Fruit fly (Drosophila melanogaster) whole organism, embryonic: ENCODE data around the gene sing.

Experiments used
- Ada2b ChIP-seq: fragments of 200-800 bp; sonication (Bioruptor generic); IDR thresholded peaks from 2 replicates; pipeline ENCODE4 v1.3.6; 2022; ENCODE audit warnings: missing biosample characterization, missing genetic modification characterization
- B-H1 ChIP-seq: fragments of 200-800 bp; sonication (Bioruptor generic); IDR thresholded peaks from 3 replicates; pipeline ENCODE4 v1.3.6; 2022; ENCODE audit warnings: missing biosample characterization, missing genetic modification characterization
- CG10209 ChIP-seq: fragments of 200-800 bp; sonication (Bioruptor generic); optimal IDR thresholded peaks from 3 replicates; lab custom pipeline; 2017; ENCODE audit warnings: missing biosample characterization, mild to moderate bottlenecking, missing genetic modification characterization, missing genetic modification reagents
- CG10274 ChIP-seq: fragments of 200-800 bp; sonication (Bioruptor generic); optimal IDR thresholded peaks from 3 replicates; lab custom pipeline; 2017; ENCODE audit warnings: missing biosample characterization, mild to moderate bottlenecking, missing genetic modification characterization
- CG10366 ChIP-seq: fragments of 200-800 bp; sonication (Bioruptor generic); IDR thresholded peaks from 2 replicates; pipeline ENCODE4 v1.3.6; 2022; ENCODE audit warnings: missing biosample characterization, missing genetic modification characterization
- CG10431 ChIP-seq: fragments of 200-800 bp; sonication (Bioruptor generic); optimal IDR thresholded peaks from 3 replicates; lab custom pipeline; 2018; ENCODE audit warnings: missing biosample characterization, mild to moderate bottlenecking, missing genetic modification characterization
- CG10959 ChIP-seq: fragments of 200-800 bp; sonication (Bioruptor generic); IDR thresholded peaks from 2 replicates; pipeline ENCODE4 v1.3.6; 2022; ENCODE audit warnings: missing biosample characterization, missing genetic modification characterization
- CG11247 ChIP-seq: fragments of 200-800 bp; sonication (Bioruptor generic); IDR thresholded peaks from 2 replicates; pipeline ENCODE4 v1.3.6; 2022; ENCODE audit warnings: missing biosample characterization, missing genetic modification characterization
- CG11696 ChIP-seq: fragments of 200-800 bp; sonication (Bioruptor generic); IDR thresholded peaks from 2 replicates; pipeline ENCODE4 v1.3.6; 2022; ENCODE audit warnings: missing biosample characterization, missing genetic modification characterization
- CG12104 ChIP-seq: fragments of 200-800 bp; sonication (Bioruptor generic); optimal IDR thresholded peaks from 3 replicates; lab custom pipeline; 2016; ENCODE audit warnings: missing biosample characterization, missing genetic modification characterization
- CG12219 ChIP-seq: fragments of 200-800 bp; sonication (Bioruptor generic); optimal IDR thresholded peaks from 3 replicates; lab custom pipeline; 2018; ENCODE audit warnings: missing biosample characterization, mild to moderate bottlenecking, missing genetic modification characterization
- CG15514 ChIP-seq: fragments of 200-800 bp; sonication (Bioruptor generic); optimal IDR thresholded peaks from 3 replicates; lab custom pipeline; 2017; ENCODE audit warnings: missing biosample characterization, missing genetic modification characterization, mild to moderate bottlenecking, moderate library complexity, missing genetic modification reagents
- CG16813 ChIP-seq: fragments of 200-800 bp; sonication (Bioruptor generic); IDR thresholded peaks from 3 replicates; pipeline ENCODE4 v1.3.6; 2022; ENCODE audit warnings: missing biosample characterization, missing genetic modification characterization; ENCODE audit not compliant: partially characterized antibody
- CG18262 ChIP-seq: fragments of 200-800 bp; optimal IDR thresholded peaks from 3 replicates; lab custom pipeline; 2019; ENCODE audit warnings: missing biosample characterization, mild to moderate bottlenecking, missing genetic modification characterization, moderate library complexity
- CG2202 ChIP-seq: fragments of 200-800 bp; sonication (Bioruptor generic); optimal IDR thresholded peaks from 2 replicates; lab custom pipeline; 2018; ENCODE audit warnings: missing biosample characterization, mild to moderate bottlenecking, missing genetic modification characterization
- CG2678 ChIP-seq: fragments of 200-800 bp; sonication (Bioruptor generic); optimal IDR thresholded peaks from 3 replicates; lab custom pipeline; 2019; ENCODE audit warnings: missing biosample characterization, mild to moderate bottlenecking, missing genetic modification characterization, moderate library complexity
- CG31441 ChIP-seq: fragments of 200-800 bp; sonication (Bioruptor generic); IDR thresholded peaks from 2 replicates; pipeline ENCODE4 v1.3.6; 2022; ENCODE audit warnings: missing biosample characterization, missing genetic modification characterization
- CG32767 ChIP-seq: fragments of 200-800 bp; sonication (Bioruptor generic); IDR thresholded peaks from 2 replicates; pipeline ENCODE4 v1.3.6; 2022; ENCODE audit warnings: missing biosample characterization, missing genetic modification characterization
- CG4730 ChIP-seq: fragments of 200-800 bp; sonication (Bioruptor generic); IDR thresholded peaks from 2 replicates; pipeline ENCODE4 v1.3.6; 2022; ENCODE audit warnings: missing biosample characterization, missing genetic modification characterization
- CG5953 ChIP-seq: fragments of 200-800 bp; sonication (Bioruptor generic); IDR thresholded peaks from 2 replicates; pipeline ENCODE4 v1.3.6; 2022; ENCODE audit warnings: missing biosample characterization, missing genetic modification characterization
- CG6791 ChIP-seq: fragments of 200-800 bp; sonication (Bioruptor generic); IDR thresholded peaks from 3 replicates; pipeline ENCODE4 v1.3.6; 2022; ENCODE audit warnings: missing biosample characterization, missing genetic modification characterization; ENCODE audit not compliant: partially characterized antibody
- CG9609 ChIP-seq: fragments of 200-800 bp; sonication (Bioruptor generic); optimal IDR thresholded peaks from 3 replicates; lab custom pipeline; 2016; ENCODE audit warnings: missing biosample characterization, missing genetic modification characterization
- CG9797 ChIP-seq: fragments of 200-800 bp; sonication (Bioruptor generic); optimal IDR thresholded peaks from 3 replicates; lab custom pipeline; 2018; ENCODE audit warnings: missing biosample characterization, mild to moderate bottlenecking, missing genetic modification characterization
- Drgx ChIP-seq: fragments of 200-800 bp; sonication (Bioruptor generic); IDR thresholded peaks from 2 replicates; pipeline ENCODE4 v1.3.6; 2022; ENCODE audit warnings: missing biosample characterization, missing genetic modification characterization
- Elba2 ChIP-seq: fragments of 200-800 bp; sonication (Bioruptor generic); optimal IDR thresholded peaks from 3 replicates; lab custom pipeline; 2016; ENCODE audit warnings: missing biosample characterization, missing genetic modification characterization
- Ets65A ChIP-seq: fragments of 200-800 bp; sonication (Bioruptor generic); peaks from one replicate; lab custom pipeline; 2016; ENCODE audit warnings: missing biosample characterization, missing genetic modification characterization
- Fer3 ChIP-seq: fragments of 200-800 bp; sonication (Bioruptor generic); optimal IDR thresholded peaks from 2 replicates; lab custom pipeline; 2018; ENCODE audit warnings: missing biosample characterization, mild to moderate bottlenecking, missing genetic modification characterization, moderate library complexity
- HLH54F ChIP-seq: fragments of 200-800 bp; sonication (Bioruptor generic); optimal IDR thresholded peaks from 3 replicates; lab custom pipeline; 2016; ENCODE audit warnings: missing biosample characterization, missing genetic modification characterization
- Hr39 ChIP-seq: fragments of >200 bp; optimal IDR thresholded peaks from 2 replicates; lab custom pipeline; 2017
- Lim3 ChIP-seq: fragments of 200-800 bp; sonication (Bioruptor generic); IDR thresholded peaks from 2 replicates; pipeline ENCODE4 v1.3.6; 2022; ENCODE audit warnings: missing biosample characterization, missing genetic modification characterization
- NC2α ChIP-seq: fragments of 200-800 bp; sonication (Bioruptor generic); optimal IDR thresholded peaks from 2 replicates; lab custom pipeline; 2016; ENCODE audit warnings: missing biosample characterization, missing genetic modification characterization
- Trl ChIP-seq, 3 experiments: fragments of >200 bp in 2 of 3; fragments of 200-800 bp in 1 of 3; sonication (Bioruptor generic) in 1 of 3; optimal IDR thresholded peaks; 2 replicates in 1 of 3; 3 replicates in 2 of 3; lab custom pipeline; 2016 to 2017; ENCODE audit warnings: missing biosample characterization in 1 of 3, missing genetic modification characterization in 1 of 3
- ase ChIP-seq: fragments of 200-800 bp; sonication (Bioruptor generic); IDR thresholded peaks from 3 replicates; pipeline ENCODE4 v1.3.6; 2022; ENCODE audit warnings: missing biosample characterization, missing genetic modification characterization
- bab2 ChIP-seq: fragments of 200-800 bp; sonication (Bioruptor generic); optimal IDR thresholded peaks from 2 replicates; lab custom pipeline; 2016; ENCODE audit warnings: missing biosample characterization, missing genetic modification characterization
- bsh ChIP-seq, 2 experiments: fragments of 200-800 bp; sonication (Bioruptor generic); optimal IDR thresholded peaks; 2 replicates each; lab custom pipeline; 2017 to 2018; ENCODE audit warnings: mild to moderate bottlenecking in 2 of 2, missing biosample characterization in 2 of 2, missing genetic modification characterization in 2 of 2, moderate library complexity in 1 of 2
- btn ChIP-seq: fragments of 200-800 bp; sonication (Bioruptor generic); optimal IDR thresholded peaks from 2 replicates; lab custom pipeline; 2016; ENCODE audit warnings: missing biosample characterization, missing genetic modification characterization
- danr ChIP-seq: fragments of 200-800 bp; sonication (Bioruptor generic); IDR thresholded peaks from 2 replicates; pipeline ENCODE4 v1.3.6; 2022; ENCODE audit warnings: missing biosample characterization, missing genetic modification characterization
- gcm2 ChIP-seq: fragments of 200-800 bp; sonication (Bioruptor generic); optimal IDR thresholded peaks from 2 replicates; lab custom pipeline; 2016; ENCODE audit warnings: missing biosample characterization, missing genetic modification characterization
- gem ChIP-seq: fragments of 200-800 bp; sonication (Bioruptor generic); optimal IDR thresholded peaks from 2 replicates; lab custom pipeline; 2019; ENCODE audit warnings: missing biosample characterization, mild to moderate bottlenecking, missing genetic modification characterization, moderate library complexity
- gfzf ChIP-seq: fragments of 200-800 bp; sonication (Bioruptor generic); optimal IDR thresholded peaks from 2 replicates; lab custom pipeline; 2016; ENCODE audit warnings: missing biosample characterization, mild to moderate bottlenecking, missing genetic modification characterization, moderate library complexity
- hb ChIP-seq: fragments of 200-800 bp; sonication (Bioruptor generic); IDR thresholded peaks from 3 replicates; pipeline ENCODE4 v1.3.6; 2022; ENCODE audit warnings: missing biosample characterization, missing genetic modification characterization; ENCODE audit not compliant: partially characterized antibody
- hkb ChIP-seq, 2 experiments: fragments of 200-800 bp in 1 of 2; fragments of >200 bp in 1 of 2; sonication (Bioruptor generic) in 1 of 2; IDR thresholded peaks in 1 of 2; optimal IDR thresholded peaks in 1 of 2; 2 replicates each; pipeline versions ENCODE4 v1.3.6 to Lab custom; 2017 to 2022; ENCODE audit warnings: missing biosample characterization in 1 of 2, missing genetic modification characterization in 1 of 2
- maf-S ChIP-seq: fragments of 200-800 bp; sonication (Bioruptor generic); optimal IDR thresholded peaks from 2 replicates; lab custom pipeline; 2016; ENCODE audit warnings: missing biosample characterization, missing genetic modification characterization
- prd ChIP-seq, 3 experiments: fragments of >200 bp in 2 of 3; fragments of 200-800 bp in 1 of 3; sonication (Bioruptor generic) in 1 of 3; optimal IDR thresholded peaks in 2 of 3; IDR thresholded peaks in 1 of 3; 2 replicates in 2 of 3; 3 replicates in 1 of 3; pipeline versions ENCODE4 v1.3.6 to Lab custom; 2017 to 2022; ENCODE audit warnings: missing biosample characterization in 1 of 3, missing genetic modification characterization in 1 of 3
- schlank ChIP-seq: fragments of 200-800 bp; sonication (Bioruptor generic); optimal IDR thresholded peaks from 2 replicates; lab custom pipeline; 2018; ENCODE audit warnings: missing biosample characterization, mild to moderate bottlenecking, missing genetic modification characterization
- scrt ChIP-seq: fragments of 200-800 bp; sonication (Bioruptor generic); optimal IDR thresholded peaks from 2 replicates; lab custom pipeline; 2018; ENCODE audit warnings: missing biosample characterization, mild to moderate bottlenecking, missing genetic modification characterization, moderate library complexity
- so ChIP-seq: fragments of 200-800 bp; sonication (Bioruptor generic); IDR thresholded peaks from 3 replicates; pipeline ENCODE4 v1.3.6; 2022; ENCODE audit warnings: missing biosample characterization, missing genetic modification characterization
- sob ChIP-seq: fragments of 200-800 bp; sonication (Bioruptor generic); IDR thresholded peaks from 2 replicates; pipeline ENCODE4 v1.3.6; 2022; ENCODE audit warnings: missing biosample characterization, missing genetic modification characterization
- tll ChIP-seq, 2 experiments: fragments of 200-800 bp in 1 of 2; fragments of >200 bp in 1 of 2; sonication (Bioruptor generic) in 1 of 2; optimal IDR thresholded peaks; 2 replicates each; lab custom pipeline; 2017 to 2019; ENCODE audit warnings: missing biosample characterization in 2 of 2, missing genetic modification characterization in 2 of 2, mild to moderate bottlenecking in 1 of 2, moderate library complexity in 1 of 2

sing gene

dm6 chrX:16644535-16645131 is 34.5 kb upstream of the sing start (continued):
- TF ChIP-seq Ada2b (GFP tag; lab: Robert Waterston, UW) (no peak), gcm2 (GFP tag; lab: Kevin White, UChicago) (no peak), danr (GFP tag; lab: Robert Waterston, UW) (no peak), CG9797 (GFP tag; lab: Kevin White, UChicago) (no peak), CG15514 (GFP tag; lab: Kevin White, UChicago) (no peak), hkb (optimal IDR thresholded peaks at IDR 0.05; lab: Kevin White, UChicago) (no peak), hkb (GFP tag; IDR thresholded peaks at IDR 0.05; lab: Robert Waterston, UW) (peak; percentile 51; the same call in 1 of the 2 replicates), CG9609 (GFP tag; lab: Kevin White, UChicago) (no peak), CG2202 (peak; percentile 64), so (GFP tag; lab: Robert Waterston, UW) (0 out of 3 replicates have a peak, but pooled peaks have one; percentile 28), CG5953 (GFP tag; lab: Robert Waterston, UW) (0 out of 2 replicates have a peak, but pooled peaks have one; percentile 37), CG12219 (GFP tag; lab: Kevin White, UChicago) (peak; percentile 55), CG10959 (GFP tag; lab: Robert Waterston, UW) (no peak), prd (optimal IDR thresholded peaks at IDR 0.05; lab: Kevin White, UChicago) (no peak), prd (GFP tag; IDR thresholded peaks at IDR 0.05; lab: Robert Waterston, UW) (peak; percentile 35; the same call in 1 of the 3 replicates), CG12104 (GFP tag; lab: Kevin White, UChicago) (no peak), CG16813 (GFP tag; lab: Robert Waterston, UW) (no peak), Hr39 (lab: Kevin White, UChicago) (no peak), CG10209 (GFP tag; lab: Kevin White, UChicago) (peak; percentile 71), Lim3 (GFP tag; lab: Robert Waterston, UW) (no peak), CG18262 (tag; lab: Kevin White, UChicago) (peak; percentile 52), bab2 (GFP tag; lab: Kevin White, UChicago) (peak; percentile 58), hb (GFP tag; lab: Robert Waterston, UW) (no peak), CG6791 (no peak), NC2α (GFP tag; lab: Kevin White, UChicago) (peak; percentile 16), Elba2 (no peak), Drgx (no peak), tll (GFP tag; optimal IDR thresholded peaks at IDR 0.05; lab: Kevin White, UChicago) (peak in 1 of 2 experiments; percentile 80), CG31441 (no peak; the same call in 1 of the 2 replicates), ase (GFP tag; lab: Robert Waterston, UW) (peak; percentile 32; the same call in 1 of the 3 replicates), CG10274 (GFP tag; lab: Kevin White, UChicago) (no peak), sob (GFP tag; lab: Robert Waterston, UW) (no peak), scrt (GFP tag; lab: Kevin White, UChicago) (no peak), CG10366 (GFP tag; lab: Robert Waterston, UW) (no peak; the same call in 1 of the 2 replicates), Ets65A (GFP tag; lab: Kevin White, UChicago) (no peak), CG10431 (peak; percentile 33), schlank (tag; lab: Kevin White, UChicago) (no peak), CG32767 (GFP tag; lab: Robert Waterston, UW) (0 out of 2 replicates have a peak, but pooled peaks have one; percentile 23), HLH54F (GFP tag; lab: Kevin White, UChicago) (no peak), Fer3 (peak; percentile 16), CG4730 (GFP tag; lab: Robert Waterston, UW) (no peak), maf-S (GFP tag; lab: Kevin White, UChicago) (no peak), CG11696 (no peak), bsh (GFP tag; optimal IDR thresholded peaks at IDR 0.05; lab: Kevin White, UChicago) (peak in 1 of 2 experiments; percentile 69), CG2678 (tag; lab: Kevin White, UChicago) (peak; percentile 64), gfzf (GFP tag; lab: Kevin White, UChicago) (no peak), CG11247 (no peak), B-H1 (GFP tag; lab: Robert Waterston, UW) (no peak; the same call in 2 of the 3 replicates), Trl (optimal IDR thresholded peaks at IDR 0.05; lab: Kevin White, UChicago) (no peak), Trl (GFP tag; optimal IDR thresholded peaks at IDR 0.05; lab: Kevin White, UChicago) (no peak), btn (peak; percentile 54), gem (peak; percentile 60)
